Worm (Caenorhabditis elegans) whole organism, L1 larva: ENCODE measurements around the gene decr-1.3.

Experiments used
- Y116A8C.19 ChIP-seq: sonication (generic microtip); optimal IDR thresholded peaks from 2 replicates; lab custom pipeline; 2016; ENCODE audit warnings: missing compliant biosample characterization, missing genetic modification characterization, borderline replicate concordance
- ama-1 ChIP-seq: fragments of 150-350 bp; optimal IDR thresholded peaks from 2 replicates; lab custom pipeline; 2014
- blmp-1 ChIP-seq: fragments of 150-350 bp; optimal IDR thresholded peaks from 2 replicates; lab custom pipeline; 2014; ENCODE audit warnings: missing biosample characterization, missing genetic modification characterization
- ceh-88 ChIP-seq: fragments of 200-800 bp; sonication (Bioruptor generic); IDR thresholded peaks from 2 replicates; pipeline ENCODE4 v1.3.6; 2022; ENCODE audit warnings: missing genetic modification characterization, missing compliant biosample characterization
- efl-1 ChIP-seq, 4 experiments: fragments of 150-350 bp; optimal IDR thresholded peaks in 3 of 4; peaks in 1 of 4; 1 replicate in 1 of 4; 2 replicates in 3 of 4; lab custom pipeline; 2014; ENCODE audit warnings: missing biosample characterization in 2 of 4, missing genetic modification characterization in 2 of 4, missing genetic modification reagents in 2 of 4
- elt-2 ChIP-seq: sonication (generic microtip); optimal IDR thresholded peaks from 2 replicates; lab custom pipeline; 2016; ENCODE audit warnings: missing genetic modification characterization, mild to moderate bottlenecking, inconsistent platforms, missing compliant biosample characterization, missing genetic modification reagents
- fkh-10 ChIP-seq: sonication (generic microtip); optimal IDR thresholded peaks from 2 replicates; lab custom pipeline; 2017; ENCODE audit warnings: missing biosample characterization, missing genetic modification reagents, missing genetic modification characterization
- fkh-4 ChIP-seq: sonication (generic microtip); optimal IDR thresholded peaks from 2 replicates; lab custom pipeline; 2016; ENCODE audit warnings: missing compliant biosample characterization, missing genetic modification characterization, borderline replicate concordance
- grh-1 ChIP-seq: fragments of 200-800 bp; sonication (Bioruptor generic); IDR thresholded peaks from 2 replicates; pipeline ENCODE4 v1.3.6; 2022; ENCODE audit warnings: missing genetic modification reagents, missing genetic modification characterization, missing compliant biosample characterization
- hpl-2 ChIP-seq: fragments of 150-350 bp; optimal IDR thresholded peaks from 2 replicates; lab custom pipeline; 2014; ENCODE audit warnings: missing biosample characterization, missing genetic modification reagents, missing genetic modification characterization
- irx-1 ChIP-seq: sonication (generic microtip); optimal IDR thresholded peaks from 2 replicates; lab custom pipeline; 2016; ENCODE audit warnings: missing genetic modification characterization, missing compliant biosample characterization
- isw-1 ChIP-seq: fragments of 200-800 bp; sonication (Bioruptor generic); IDR thresholded peaks from 2 replicates; pipeline ENCODE4 v1.3.6; 2022; ENCODE audit warnings: missing genetic modification characterization, missing compliant biosample characterization
- lin-15B ChIP-seq: fragments of 150-350 bp; sonication (generic microtip); optimal IDR thresholded peaks from 3 replicates; lab custom pipeline; 2014; ENCODE audit warnings: missing biosample characterization, missing genetic modification characterization
- lin-39 ChIP-seq: fragments of 150-350 bp; optimal IDR thresholded peaks from 2 replicates; lab custom pipeline; 2014; ENCODE audit warnings: missing biosample characterization, missing genetic modification reagents, missing genetic modification characterization
- lir-3 ChIP-seq: sonication (generic microtip); optimal IDR thresholded peaks from 2 replicates; lab custom pipeline; 2016; ENCODE audit warnings: mild to moderate bottlenecking, missing genetic modification characterization, moderate library complexity, missing compliant biosample characterization; ENCODE audit not compliant: poor library complexity
- mab-9 ChIP-seq: fragments of 200-800 bp; sonication (Bioruptor generic); IDR thresholded peaks from 2 replicates; pipeline ENCODE4 v1.3.6; 2022; ENCODE audit warnings: missing genetic modification reagents, missing genetic modification characterization, missing compliant biosample characterization
- mdl-1 ChIP-seq, 2 experiments: fragments of 150-350 bp; optimal IDR thresholded peaks; 2 replicates each; lab custom pipeline; 2014 to 2017; ENCODE audit warnings: missing biosample characterization in 2 of 2, missing genetic modification characterization in 2 of 2, inconsistent platforms in 1 of 2
- mep-1 ChIP-seq: fragments of 150-350 bp; optimal IDR thresholded peaks from 2 replicates; lab custom pipeline; 2014; ENCODE audit warnings: missing biosample characterization, missing genetic modification characterization
- nhr-12 ChIP-seq: sonication (generic microtip); optimal IDR thresholded peaks from 2 replicates; lab custom pipeline; 2017; ENCODE audit warnings: missing biosample characterization, missing genetic modification characterization
- nhr-20 ChIP-seq: sonication (generic microtip); optimal IDR thresholded peaks from 2 replicates; lab custom pipeline; 2016; ENCODE audit warnings: mild to moderate bottlenecking, missing genetic modification characterization, missing compliant biosample characterization
- nhr-28 ChIP-seq: fragments of 150-350 bp; optimal IDR thresholded peaks from 2 replicates; lab custom pipeline; 2014; ENCODE audit warnings: missing biosample characterization, missing genetic modification characterization
- nhr-71 ChIP-seq: sonication (generic microtip); optimal IDR thresholded peaks from 2 replicates; lab custom pipeline; 2016; ENCODE audit warnings: mild to moderate bottlenecking, missing genetic modification characterization, moderate library complexity, missing compliant biosample characterization
- nhr-76 ChIP-seq: sonication (generic microtip); optimal IDR thresholded peaks from 2 replicates; lab custom pipeline; 2017; ENCODE audit warnings: missing biosample characterization, missing genetic modification characterization
- nhr-77 ChIP-seq: fragments of 150-350 bp; optimal IDR thresholded peaks from 2 replicates; lab custom pipeline; 2014; ENCODE audit warnings: missing biosample characterization, missing genetic modification characterization
- nhr-84 ChIP-seq: sonication (generic microtip); optimal IDR thresholded peaks from 2 replicates; lab custom pipeline; 2017; ENCODE audit warnings: missing biosample characterization, missing genetic modification characterization
- nhr-85 ChIP-seq: sonication (generic microtip); peaks from one replicate; lab custom pipeline; 2016; ENCODE audit warnings: missing genetic modification characterization, inconsistent platforms, missing compliant biosample characterization
- nhr-90 ChIP-seq: sonication (generic microtip); optimal IDR thresholded peaks from 2 replicates; lab custom pipeline; 2016; ENCODE audit warnings: mild to moderate bottlenecking, missing genetic modification characterization, missing compliant biosample characterization; ENCODE audit not compliant: poor library complexity
- pag-3 ChIP-seq: sonication (generic microtip); optimal IDR thresholded peaks from 2 replicates; lab custom pipeline; 2017; ENCODE audit warnings: missing genetic modification characterization, mild to moderate bottlenecking, missing compliant biosample characterization, antibody characterized with exemption, borderline replicate concordance; ENCODE audit not compliant: insufficient read depth
- pax-3 ChIP-seq: fragments of 200-800 bp; sonication (Bioruptor generic); optimal IDR thresholded peaks from 2 replicates; lab custom pipeline; 2018; ENCODE audit warnings: mild to moderate bottlenecking, missing genetic modification characterization, moderate library complexity, missing compliant biosample characterization
- rnt-1 ChIP-seq: sonication (generic microtip); optimal IDR thresholded peaks from 2 replicates; lab custom pipeline; 2016; ENCODE audit warnings: mild to moderate bottlenecking, missing genetic modification characterization, moderate library complexity, missing compliant biosample characterization
- skn-1 ChIP-seq: fragments of 150-350 bp; optimal IDR thresholded peaks from 2 replicates; lab custom pipeline; 2014; ENCODE audit warnings: missing biosample characterization, missing genetic modification characterization
- snpc-4 ChIP-seq: fragments of 150-350 bp; optimal IDR thresholded peaks from 2 replicates; lab custom pipeline; 2014; ENCODE audit warnings: missing biosample characterization, missing genetic modification characterization
- snu-23 ChIP-seq: sonication (generic microtip); optimal IDR thresholded peaks from 2 replicates; lab custom pipeline; 2016; ENCODE audit warnings: missing genetic modification characterization, missing compliant biosample characterization
- sup-37 ChIP-seq: fragments of 200-800 bp; sonication (Bioruptor generic); optimal IDR thresholded peaks from 2 replicates; lab custom pipeline; 2018; ENCODE audit warnings: mild to moderate bottlenecking, missing genetic modification characterization, missing compliant biosample characterization
- swsn-7 ChIP-seq: sonication (generic microtip); optimal IDR thresholded peaks from 2 replicates; lab custom pipeline; 2016; ENCODE audit warnings: missing genetic modification characterization, missing compliant biosample characterization
- tlp-1 ChIP-seq: fragments of 150-350 bp; optimal IDR thresholded peaks from 2 replicates; lab custom pipeline; 2014; ENCODE audit warnings: missing biosample characterization, missing genetic modification characterization
- unc-30 ChIP-seq: sonication (generic microtip); optimal IDR thresholded peaks from 2 replicates; lab custom pipeline; 2017; ENCODE audit warnings: missing biosample characterization, missing genetic modification characterization
- unc-62 ChIP-seq: fragments of 150-350 bp; optimal IDR thresholded peaks from 2 replicates; lab custom pipeline; 2014; ENCODE audit warnings: missing biosample characterization, missing genetic modification reagents, missing genetic modification characterization
- unc-86 ChIP-seq: sonication (generic microtip); optimal IDR thresholded peaks from 2 replicates; lab custom pipeline; 2016; ENCODE audit warnings: missing genetic modification characterization, missing compliant biosample characterization
- unc-98 ChIP-seq: fragments of 200-800 bp; sonication (Bioruptor generic); IDR thresholded peaks from 2 replicates; pipeline ENCODE4 v1.3.6; 2022; ENCODE audit warnings: missing genetic modification characterization, missing compliant biosample characterization
- xbp-1 ChIP-seq: sonication (generic microtip); optimal IDR thresholded peaks from 2 replicates; lab custom pipeline; 2016; ENCODE audit warnings: missing genetic modification characterization, missing compliant biosample characterization
- zag-1 ChIP-seq: fragments of 150-350 bp; optimal IDR thresholded peaks from 2 replicates; lab custom pipeline; 2014; ENCODE audit warnings: missing biosample characterization, missing genetic modification characterization
- zip-4 ChIP-seq: fragments of 200-800 bp; sonication (Bioruptor generic); optimal IDR thresholded peaks from 2 replicates; lab custom pipeline; 2018; ENCODE audit warnings: mild to moderate bottlenecking, missing genetic modification characterization, moderate library complexity, missing compliant biosample characterization
- ztf-11 ChIP-seq, 2 experiments: sonication (generic microtip); optimal IDR thresholded peaks; 2 replicates each; lab custom pipeline; 2016 to 2017; ENCODE audit warnings: missing genetic modification characterization in 2 of 2, missing biosample characterization in 1 of 2, missing compliant biosample characterization in 1 of 2

Gene decr-1.3

DNA sequence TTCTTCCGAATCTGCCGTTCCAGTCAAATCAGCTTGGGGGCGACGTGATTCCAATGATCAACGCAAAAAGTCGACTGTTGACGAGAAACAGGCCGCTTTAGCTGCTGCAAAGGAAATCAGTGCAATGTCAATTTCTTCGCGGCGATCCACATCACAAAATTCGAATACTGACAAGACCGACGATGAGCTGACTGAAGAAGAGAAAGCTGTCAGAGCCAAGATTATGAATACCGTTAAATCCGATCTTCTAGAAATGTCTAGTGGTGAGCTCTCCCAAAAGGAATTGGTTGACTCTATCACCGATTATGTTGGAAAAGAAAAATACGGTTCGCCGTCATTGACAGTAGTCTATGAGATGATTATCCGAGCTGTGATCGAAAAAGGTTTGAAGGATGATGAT lies 46.9 kb upstream of the decr-1.3 start:
- TF ChIP-seq blmp-1 (tag; lab: Kevin White, UChicago) (no peak), irx-1 (tag; lab: Kevin White, UChicago) (no peak)

DNA sequence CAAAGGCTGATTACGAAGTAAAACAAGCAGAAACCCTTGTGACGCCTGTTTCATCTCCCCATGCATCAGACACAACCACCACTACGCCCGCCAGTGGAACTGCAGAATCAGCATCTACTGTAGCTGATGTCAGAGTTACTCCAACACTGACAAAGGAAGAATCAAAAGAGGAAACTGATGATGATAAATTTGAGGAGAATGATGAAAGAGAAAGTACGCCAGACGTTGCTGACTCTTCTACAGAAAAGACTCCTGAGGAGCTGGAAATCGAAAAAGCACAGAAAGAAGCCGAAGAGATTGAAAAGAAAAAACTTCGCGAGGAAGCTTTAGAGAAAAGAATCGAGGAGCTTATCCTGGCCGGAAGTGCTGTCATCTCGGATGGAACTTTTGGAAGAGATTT lies 44.9 kb upstream of the decr-1.3 start:
- TF ChIP-seq hpl-2 (GFP tag; lab: Kevin White, UChicago) (no peak), nhr-12 (tag; lab: Kevin White, UChicago) (no peak), mdl-1 (tag; optimal IDR thresholded peaks at IDR 0.05; lab: Kevin White, UChicago) (no peak), Y116A8C.19 (tag; lab: Kevin White, UChicago) (no peak), lin-15B (no peak), unc-98 (no peak), unc-86 (tag; lab: Kevin White, UChicago) (no peak), nhr-76 (tag; lab: Kevin White, UChicago) (no peak), fkh-10 (GFP tag; lab: Kevin White, UChicago) (no peak), irx-1 (tag; lab: Kevin White, UChicago) (no peak), skn-1 (no peak), efl-1 (optimal IDR thresholded peaks at IDR 0.05; lab: Kevin White, UChicago) (no peak), efl-1 (GFP tag; optimal IDR thresholded peaks at IDR 0.05 in 1 of 2; lab: Kevin White, UChicago) (no peak), mep-1 (tag; lab: Kevin White, UChicago) (no peak), pax-3 (tag; lab: Kevin White, UChicago) (no peak)
- TF ChIP-seq, all 84 proteins: peak for 0

DNA sequence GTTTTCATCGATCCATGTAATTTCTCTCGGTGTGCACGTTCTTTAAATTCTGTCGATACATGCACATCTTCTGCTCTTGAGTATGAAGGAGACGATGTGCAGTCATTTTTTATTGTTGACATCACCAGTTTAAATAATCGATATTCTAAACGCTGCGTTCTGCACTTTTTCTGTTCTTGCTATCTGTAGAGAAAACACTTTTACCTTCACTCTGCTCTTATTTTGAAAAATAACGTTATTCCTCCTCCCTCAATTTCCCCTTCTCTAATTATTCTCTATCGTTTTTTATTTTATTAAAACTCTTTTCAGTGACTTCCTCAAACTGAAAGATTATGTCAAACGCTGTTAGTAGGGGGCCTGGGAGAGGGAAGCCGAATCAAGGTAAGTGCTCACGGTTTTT lies 43.6 kb upstream of the decr-1.3 start, which contains the start of gene ifg-1:
TSS of gene ifg-1 (plus strand) at position 301 of the 400 bp plus-strand sequence.
- TF ChIP-seq nhr-84 (tag; lab: Kevin White, UChicago), result no peak
- TF ChIP-seq nhr-85 (tag; lab: Kevin White, UChicago), result no peak
- no peak for TF ChIP-seq tlp-1 (tag; lab: Kevin White, UChicago)

DNA sequence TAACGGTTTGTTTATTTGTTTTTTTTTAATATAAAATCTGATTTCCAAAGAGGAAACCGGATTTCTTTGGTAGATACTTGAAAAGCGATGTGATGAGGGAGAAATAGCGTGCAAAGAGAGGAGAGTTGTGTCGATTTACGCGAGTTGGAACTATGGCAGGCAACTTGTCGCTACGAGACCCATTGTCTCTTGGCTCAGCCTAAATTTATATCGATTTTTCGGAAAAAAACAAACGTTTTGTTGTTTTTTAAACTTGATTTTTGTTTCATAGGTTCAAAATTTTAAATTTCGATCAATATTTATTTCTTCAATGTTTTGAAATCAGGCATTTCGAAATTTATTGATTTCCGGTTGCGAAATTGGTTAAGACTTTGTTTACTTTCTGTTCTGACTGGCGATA lies 43.1 kb upstream of the decr-1.3 start, which contains the start of gene M110.3:
TSS of gene M110.3 (minus strand) at position 184 of the 400 bp plus-strand sequence.
- TF ChIP-seq blmp-1 (tag; lab: Kevin White, UChicago), result peak; percentile 64
- TF ChIP-seq unc-30 (tag; lab: Kevin White, UChicago), result no peak
- no peak for TF ChIP-seq lin-39 (tag; lab: Kevin White, UChicago)
- TF ChIP-seq ztf-11 (tag; optimal IDR thresholded peaks at IDR 0.05; lab: Kevin White, UChicago), result no peak
- TF ChIP-seq isw-1, result peak; percentile 44
- no peak for TF ChIP-seq pax-3 (tag; lab: Kevin White, UChicago)
- no peak for TF ChIP-seq hpl-2 (GFP tag; lab: Kevin White, UChicago)
- peak; percentile 64 for TF ChIP-seq snu-23
- TF ChIP-seq irx-1 (tag; lab: Kevin White, UChicago), result no peak
- TF ChIP-seq nhr-71 (tag; lab: Kevin White, UChicago), result peak; percentile 61
- TF ChIP-seq xbp-1 (tag; lab: Kevin White, UChicago), result peak; percentile 38
- peak; percentile 65 for TF ChIP-seq efl-1 (optimal IDR thresholded peaks at IDR 0.05; lab: Kevin White, UChicago)
- peak; percentile 54 to 91 for TF ChIP-seq efl-1 (GFP tag; optimal IDR thresholded peaks at IDR 0.05 in 1 of 2; lab: Kevin White, UChicago)
- peak; percentile 32 for TF ChIP-seq swsn-7 (tag; lab: Kevin White, UChicago)
- no peak for TF ChIP-seq grh-1 (GFP tag; lab: Robert Waterston, UW)
- peak; percentile 2 for TF ChIP-seq lin-15B
- TF ChIP-seq pag-3, result peak; percentile 71
- no peak for TF ChIP-seq ceh-88 (GFP tag; lab: Robert Waterston, UW)
- peak; percentile 1 for TF ChIP-seq skn-1
- TF ChIP-seq nhr-20 (tag; lab: Kevin White, UChicago), result peak; percentile 27
- TF ChIP-seq nhr-85 (tag; lab: Kevin White, UChicago), result peak; percentile 67
- no peak for TF ChIP-seq nhr-76 (tag; lab: Kevin White, UChicago)
- TF ChIP-seq mab-9 (GFP tag; lab: Robert Waterston, UW), result no peak
- no peak for TF ChIP-seq unc-62 (GFP tag; lab: Kevin White, UChicago)
- TF ChIP-seq zip-4, result peak; percentile 47
- no peak for TF ChIP-seq sup-37 (GFP tag; lab: Kevin White, UChicago)
- TF ChIP-seq nhr-90, result no peak
- TF ChIP-seq nhr-28, result no peak
- peak; percentile 25 for TF ChIP-seq nhr-77 (tag; lab: Kevin White, UChicago)
- no peak for TF ChIP-seq fkh-4 (tag; lab: Kevin White, UChicago)
- TF ChIP-seq elt-2, result no peak
- TF ChIP-seq nhr-84 (tag; lab: Kevin White, UChicago), result no peak
- no peak for TF ChIP-seq unc-86 (tag; lab: Kevin White, UChicago)
- no peak for TF ChIP-seq lir-3 (tag; lab: Kevin White, UChicago)
- no peak for TF ChIP-seq zag-1 (tag; lab: Kevin White, UChicago)
- TF ChIP-seq snpc-4, result no peak
- peak; percentile 48 for TF ChIP-seq mep-1 (tag; lab: Kevin White, UChicago)
- TF ChIP-seq ama-1 (lab: Kevin White, UChicago), result no peak
- TF ChIP-seq rnt-1 (tag; lab: Kevin White, UChicago), result peak; percentile 43
